Fruit fly (Drosophila melanogaster) whole organism, embryonic: ENCODE data around the gene Nost.

Source experiments
- Blimp-1 ChIP-seq: fragments of 200-800 bp; sonication (Bioruptor generic); optimal IDR thresholded peaks from 3 replicates; lab custom pipeline; 2018; ENCODE audit warnings: missing biosample characterization, missing genetic modification characterization, mild to moderate bottlenecking, moderate library complexity, missing genetic modification reagents
- CG10366 ChIP-seq: fragments of 200-800 bp; sonication (Bioruptor generic); IDR thresholded peaks from 2 replicates; pipeline ENCODE4 v1.3.6; 2022; ENCODE audit warnings: missing biosample characterization, missing genetic modification characterization
- CG11504 ChIP-seq: fragments of 200-800 bp; sonication (Bioruptor generic); optimal IDR thresholded peaks from 3 replicates; lab custom pipeline; 2019; ENCODE audit warnings: missing biosample characterization, mild to moderate bottlenecking, missing genetic modification characterization, moderate library complexity
- CG11695 ChIP-seq: fragments of 200-800 bp; sonication (Bioruptor generic); IDR thresholded peaks from 3 replicates; pipeline ENCODE4 v1.3.6; 2022; ENCODE audit warnings: missing biosample characterization, missing genetic modification characterization
- CG13894 ChIP-seq: fragments of 200-800 bp; sonication (Bioruptor generic); optimal IDR thresholded peaks from 3 replicates; lab custom pipeline; 2018; ENCODE audit warnings: missing biosample characterization, mild to moderate bottlenecking, missing genetic modification characterization, moderate library complexity
- CG18262 ChIP-seq: fragments of 200-800 bp; optimal IDR thresholded peaks from 3 replicates; lab custom pipeline; 2019; ENCODE audit warnings: missing biosample characterization, mild to moderate bottlenecking, missing genetic modification characterization, moderate library complexity
- CG2120 ChIP-seq: fragments of 200-800 bp; sonication (Bioruptor generic); optimal IDR thresholded peaks from 3 replicates; lab custom pipeline; 2016; ENCODE audit warnings: missing biosample characterization, missing genetic modification characterization
- CG2712 ChIP-seq: fragments of 200-800 bp; optimal IDR thresholded peaks from 3 replicates; lab custom pipeline; 2019; ENCODE audit warnings: missing biosample characterization, mild to moderate bottlenecking, missing genetic modification characterization, moderate library complexity
- CG2889 ChIP-seq: fragments of 200-800 bp; sonication (Bioruptor generic); IDR thresholded peaks from 3 replicates; pipeline ENCODE4 v1.3.6; 2022; ENCODE audit warnings: missing biosample characterization, missing genetic modification characterization
- CG30403 ChIP-seq: fragments of 200-800 bp; sonication (Bioruptor generic); optimal IDR thresholded peaks from 3 replicates; lab custom pipeline; 2016; ENCODE audit warnings: missing biosample characterization, missing genetic modification characterization
- CG4730 ChIP-seq: fragments of 200-800 bp; sonication (Bioruptor generic); IDR thresholded peaks from 2 replicates; pipeline ENCODE4 v1.3.6; 2022; ENCODE audit warnings: missing biosample characterization, missing genetic modification characterization
- CG5245 ChIP-seq: fragments of 200-800 bp; sonication (Bioruptor generic); optimal IDR thresholded peaks from 3 replicates; lab custom pipeline; 2016; ENCODE audit warnings: missing biosample characterization, missing genetic modification characterization
- CG7556 ChIP-seq: fragments of 200-800 bp; sonication (Bioruptor generic); optimal IDR thresholded peaks from 2 replicates; lab custom pipeline; 2017; ENCODE audit warnings: missing biosample characterization, mild to moderate bottlenecking, missing genetic modification characterization
- CG8478 ChIP-seq: fragments of >200 bp; optimal IDR thresholded peaks from 2 replicates; lab custom pipeline; 2018
- CG8765 ChIP-seq: fragments of 200-800 bp; sonication (Bioruptor generic); IDR thresholded peaks from 2 replicates; pipeline ENCODE4 v1.3.6; 2022; ENCODE audit warnings: missing biosample characterization, missing genetic modification characterization
- CG9727 ChIP-seq: fragments of 200-800 bp; sonication (Bioruptor generic); optimal IDR thresholded peaks from 3 replicates; lab custom pipeline; 2017; ENCODE audit warnings: missing biosample characterization, mild to moderate bottlenecking, missing genetic modification characterization
- CTCF ChIP-seq: fragments of 200-800 bp; sonication (Bioruptor generic); optimal IDR thresholded peaks from 2 replicates; lab custom pipeline; 2017; ENCODE audit warnings: missing biosample characterization, mild to moderate bottlenecking, missing genetic modification characterization, moderate library complexity
- CoRest ChIP-seq: fragments of 200-800 bp; sonication (Bioruptor generic); optimal IDR thresholded peaks from 3 replicates; lab custom pipeline; 2018; ENCODE audit warnings: missing biosample characterization, mild to moderate bottlenecking, missing genetic modification characterization, moderate library complexity
- Fer3 ChIP-seq: fragments of 200-800 bp; sonication (Bioruptor generic); optimal IDR thresholded peaks from 2 replicates; lab custom pipeline; 2018; ENCODE audit warnings: missing biosample characterization, mild to moderate bottlenecking, missing genetic modification characterization, moderate library complexity
- Hmx ChIP-seq: fragments of 200-800 bp; sonication (Bioruptor generic); optimal IDR thresholded peaks from 2 replicates; lab custom pipeline; 2016; ENCODE audit warnings: missing biosample characterization, missing genetic modification characterization
- Hr39 ChIP-seq: fragments of >200 bp; optimal IDR thresholded peaks from 2 replicates; lab custom pipeline; 2017
- Hr78 ChIP-seq, 2 experiments: fragments of 200-800 bp in 1 of 2; fragments of >200 bp in 1 of 2; sonication (Bioruptor generic) in 1 of 2; optimal IDR thresholded peaks; 2 replicates each; lab custom pipeline; 2017 to 2019; ENCODE audit warnings: missing biosample characterization in 2 of 2, missing genetic modification characterization in 2 of 2, mild to moderate bottlenecking in 1 of 2, moderate library complexity in 1 of 2
- Hsf ChIP-seq: fragments of 200-800 bp; sonication (Bioruptor generic); optimal IDR thresholded peaks from 3 replicates; lab custom pipeline; 2016; ENCODE audit warnings: missing biosample characterization, missing genetic modification characterization
- Lhr ChIP-seq: fragments of 200-800 bp; sonication (Bioruptor generic); optimal IDR thresholded peaks from 3 replicates; lab custom pipeline; 2017; ENCODE audit warnings: mild to moderate bottlenecking, missing biosample characterization, missing genetic modification reagents, missing genetic modification characterization
- MBD-R2 ChIP-seq: fragments of 200-800 bp; sonication (Bioruptor generic); IDR thresholded peaks from 2 replicates; pipeline ENCODE4 v1.3.6; 2022; ENCODE audit warnings: missing biosample characterization, missing genetic modification characterization
- Mes4 ChIP-seq: fragments of 200-800 bp; sonication (Bioruptor generic); optimal IDR thresholded peaks from 2 replicates; lab custom pipeline; 2016; ENCODE audit warnings: missing biosample characterization, missing genetic modification characterization
- NC2β ChIP-seq: fragments of 200-800 bp; sonication (Bioruptor generic); optimal IDR thresholded peaks from 2 replicates; lab custom pipeline; 2016; ENCODE audit warnings: missing biosample characterization, missing genetic modification characterization
- NK7.1 ChIP-seq: fragments of 200-800 bp; sonication (Bioruptor generic); optimal IDR thresholded peaks from 3 replicates; lab custom pipeline; 2016; ENCODE audit warnings: missing biosample characterization, missing genetic modification characterization
- NfI ChIP-seq: fragments of 200-800 bp; sonication (Bioruptor generic); optimal IDR thresholded peaks from 3 replicates; lab custom pipeline; 2018; ENCODE audit warnings: missing biosample characterization, mild to moderate bottlenecking, missing genetic modification characterization, moderate library complexity
- Vsx1 ChIP-seq: fragments of 200-800 bp; sonication (Bioruptor generic); optimal IDR thresholded peaks from 2 replicates; lab custom pipeline; 2017; ENCODE audit warnings: missing biosample characterization, mild to moderate bottlenecking, missing genetic modification characterization, missing genetic modification reagents
- ac ChIP-seq: fragments of 200-800 bp; sonication (Bioruptor generic); optimal IDR thresholded peaks from 3 replicates; lab custom pipeline; 2017; ENCODE audit warnings: missing biosample characterization, mild to moderate bottlenecking, missing genetic modification characterization
- ap ChIP-seq: fragments of 200-800 bp; sonication (Bioruptor generic); IDR thresholded peaks from 2 replicates; pipeline ENCODE4 v1.3.6; 2022; ENCODE audit warnings: missing biosample characterization, missing genetic modification characterization
- br ChIP-seq: fragments of >200 bp; optimal IDR thresholded peaks from 2 replicates; lab custom pipeline; 2017
- caup ChIP-seq: fragments of 200-800 bp; sonication (Bioruptor generic); optimal IDR thresholded peaks from 3 replicates; lab custom pipeline; 2017; ENCODE audit warnings: missing biosample characterization, mild to moderate bottlenecking, missing genetic modification characterization, moderate library complexity; ENCODE audit not compliant: severe bottlenecking
- dmrt11E ChIP-seq: fragments of 200-800 bp; sonication (Bioruptor generic); optimal IDR thresholded peaks from 3 replicates; lab custom pipeline; 2018; ENCODE audit warnings: missing biosample characterization, mild to moderate bottlenecking, missing genetic modification characterization, moderate library complexity
- dmrt99B ChIP-seq: fragments of 200-800 bp; sonication (Bioruptor generic); optimal IDR thresholded peaks from 2 replicates; lab custom pipeline; 2018; ENCODE audit warnings: missing biosample characterization, mild to moderate bottlenecking, missing genetic modification characterization, moderate library complexity
- gem ChIP-seq: fragments of 200-800 bp; sonication (Bioruptor generic); optimal IDR thresholded peaks from 2 replicates; lab custom pipeline; 2019; ENCODE audit warnings: missing biosample characterization, mild to moderate bottlenecking, missing genetic modification characterization, moderate library complexity
- ken ChIP-seq: fragments of 200-800 bp; sonication (Bioruptor generic); IDR thresholded peaks from 3 replicates; pipeline ENCODE4 v1.3.6; 2022; ENCODE audit warnings: missing biosample characterization, missing genetic modification characterization
- mam ChIP-seq: fragments of 200-800 bp; sonication (Bioruptor generic); optimal IDR thresholded peaks from 3 replicates; lab custom pipeline; 2016; ENCODE audit warnings: missing biosample characterization, missing genetic modification characterization
- nmo ChIP-seq: fragments of 200-800 bp; sonication (Bioruptor generic); optimal IDR thresholded peaks from 2 replicates; lab custom pipeline; 2018; ENCODE audit warnings: missing biosample characterization, mild to moderate bottlenecking, missing genetic modification characterization, moderate library complexity
- org-1 ChIP-seq: fragments of 200-800 bp; sonication (Bioruptor generic); optimal IDR thresholded peaks from 2 replicates; lab custom pipeline; 2017; ENCODE audit warnings: missing biosample characterization, missing genetic modification characterization
- p53 ChIP-seq: fragments of 200-800 bp; sonication (Bioruptor generic); optimal IDR thresholded peaks from 2 replicates; lab custom pipeline; 2016; ENCODE audit warnings: missing biosample characterization, missing genetic modification characterization
- peb ChIP-seq: fragments of 200-800 bp; sonication (Bioruptor generic); IDR thresholded peaks from 2 replicates; pipeline ENCODE4 v1.3.6; 2022; ENCODE audit warnings: missing biosample characterization, missing genetic modification characterization
- pros ChIP-seq: fragments of 200-800 bp; sonication (Bioruptor generic); optimal IDR thresholded peaks from 3 replicates; lab custom pipeline; 2019; ENCODE audit warnings: missing biosample characterization, mild to moderate bottlenecking, missing genetic modification characterization, moderate library complexity
- pum ChIP-seq: fragments of 200-800 bp; sonication (Bioruptor generic); optimal IDR thresholded peaks from 2 replicates; lab custom pipeline; 2016; ENCODE audit warnings: missing biosample characterization, missing genetic modification characterization
- row ChIP-seq: fragments of 200-800 bp; sonication (Bioruptor generic); IDR thresholded peaks from 3 replicates; pipeline ENCODE4 v1.3.6; 2022; ENCODE audit warnings: missing biosample characterization, missing genetic modification characterization
- scrt ChIP-seq: fragments of 200-800 bp; sonication (Bioruptor generic); optimal IDR thresholded peaks from 2 replicates; lab custom pipeline; 2018; ENCODE audit warnings: missing biosample characterization, mild to moderate bottlenecking, missing genetic modification characterization, moderate library complexity
- sens ChIP-seq: fragments of 200-800 bp; sonication (Bioruptor generic); peaks from one replicate; lab custom pipeline; 2016; ENCODE audit warnings: missing biosample characterization, missing genetic modification characterization
- slou ChIP-seq: fragments of 200-800 bp; sonication (Bioruptor generic); optimal IDR thresholded peaks from 3 replicates; lab custom pipeline; 2016; ENCODE audit warnings: missing biosample characterization, missing genetic modification characterization
- tin ChIP-seq: fragments of 200-800 bp; sonication (Bioruptor generic); optimal IDR thresholded peaks from 3 replicates; lab custom pipeline; 2016; ENCODE audit warnings: missing biosample characterization, missing genetic modification characterization
- unpg ChIP-seq: fragments of 200-800 bp; sonication (Bioruptor generic); optimal IDR thresholded peaks from 3 replicates; lab custom pipeline; 2018; ENCODE audit warnings: missing biosample characterization, mild to moderate bottlenecking, missing genetic modification characterization, moderate library complexity
- wdn ChIP-seq: fragments of 200-800 bp; sonication (Bioruptor generic); IDR thresholded peaks from 2 replicates; pipeline ENCODE4 v1.3.6; 2022; ENCODE audit warnings: missing biosample characterization, missing genetic modification characterization

The Nost gene

dm6 chrX:9047725-9048384 is 17.9 kb downstream of the Nost start (continued):
- peak; percentile 92 for TF ChIP-seq CG2712 (tag; lab: Kevin White, UChicago)
- peak; percentile 49 for TF ChIP-seq CG5245 (GFP tag; lab: Kevin White, UChicago)
- TF ChIP-seq CG18262 (tag; lab: Kevin White, UChicago) = peak; percentile 92
- TF ChIP-seq mam = no peak
- no peak for TF ChIP-seq p53 (GFP tag; lab: Kevin White, UChicago)
- TF ChIP-seq CG8478 (lab: Kevin White, UChicago) = no peak
- no peak for TF ChIP-seq caup (GFP tag; lab: Kevin White, UChicago)
- TF ChIP-seq org-1 (GFP tag; lab: Kevin White, UChicago) = peak; percentile 34
- peak; percentile 50 for TF ChIP-seq Vsx1
- 0 out of 3 replicates have a peak, but pooled peaks have one; percentile 65 for TF ChIP-seq CG11695 (GFP tag; lab: Robert Waterston, UW)
- no peak for TF ChIP-seq CG13894 (tag; lab: Kevin White, UChicago)
- TF ChIP-seq Mes4 (GFP tag; lab: Kevin White, UChicago) = peak; percentile 28
- TF ChIP-seq peb (GFP tag; lab: Robert Waterston, UW) = 0 out of 2 replicates have a peak, but pooled peaks have one; percentile 15
- TF ChIP-seq CTCF (GFP tag; lab: Kevin White, UChicago) = peak; percentile 35
- peak; percentile 88 for TF ChIP-seq nmo
- peak; percentile 29 for TF ChIP-seq ac (GFP tag; lab: Kevin White, UChicago)
- TF ChIP-seq pum (GFP tag; lab: Kevin White, UChicago) = peak; percentile 39
- peak; percentile 20 for TF ChIP-seq CG2120 (GFP tag; lab: Kevin White, UChicago)
- TF ChIP-seq CG10366 (GFP tag; lab: Robert Waterston, UW) = no peak; the same call in 1 of the 2 replicates
- TF ChIP-seq ap (GFP tag; lab: Robert Waterston, UW) = no peak; the same call in 1 of the 2 replicates
- peak; percentile 70 for TF ChIP-seq CG9727 (GFP tag; lab: Kevin White, UChicago)
- TF ChIP-seq CoRest = peak; percentile 82
- peak; percentile 98 for TF ChIP-seq pros (GFP tag; lab: Kevin White, UChicago)
- no peak for TF ChIP-seq br (lab: Kevin White, UChicago)
- TF ChIP-seq CG8765 (GFP tag; lab: Robert Waterston, UW) = no peak
- TF ChIP-seq CG7556 (GFP tag; lab: Kevin White, UChicago) = peak; percentile 80
- peak; percentile 79 for TF ChIP-seq unpg (GFP tag; lab: Kevin White, UChicago)
- peak; percentile 44 for TF ChIP-seq tin (GFP tag; lab: Kevin White, UChicago)
- TF ChIP-seq CG4730 (GFP tag; lab: Robert Waterston, UW) = no peak
- peak; percentile 6 for TF ChIP-seq NC2β (GFP tag; lab: Kevin White, UChicago)
- no peak for TF ChIP-seq NK7.1 (GFP tag; lab: Kevin White, UChicago)
- no peak for TF ChIP-seq CG2889
- peak; percentile 3 for TF ChIP-seq Hmx
- TF ChIP-seq Hsf (GFP tag; lab: Kevin White, UChicago) = peak; percentile 54
- TF ChIP-seq scrt = no peak
- TF ChIP-seq slou = no peak
- no peak for TF ChIP-seq Hr39 (lab: Kevin White, UChicago)

dm6 chrX:9048385-9048750 is 18.4 kb downstream of the Nost start:
- TF ChIP-seq Lhr (GFP tag; lab: Kevin White, UChicago) = no peak
- TF ChIP-seq sens (GFP tag; lab: Kevin White, UChicago) = peak; percentile 86
- TF ChIP-seq row = peak; percentile 60
- TF ChIP-seq dmrt99B (tag; lab: Kevin White, UChicago) = peak; percentile 23
- no peak for TF ChIP-seq MBD-R2 (GFP tag; lab: Robert Waterston, UW)
- no peak for TF ChIP-seq Fer3
- TF ChIP-seq NfI (GFP tag; lab: Kevin White, UChicago) = peak; percentile 10
- TF ChIP-seq CG30403 = peak; percentile 20
- 0 out of 3 replicates have a peak, but pooled peaks have one; percentile 40 for TF ChIP-seq ken (GFP tag; lab: Robert Waterston, UW)
- peak in 1 of 2 experiments; percentile 76 for TF ChIP-seq Hr78 (GFP tag; optimal IDR thresholded peaks at IDR 0.05; lab: Kevin White, UChicago)
- peak; percentile 50 for TF ChIP-seq CG11504 (tag; lab: Kevin White, UChicago)
- TF ChIP-seq dmrt11E = peak; percentile 47
- no peak for TF ChIP-seq Blimp-1 (GFP tag; lab: Kevin White, UChicago)
- no peak for TF ChIP-seq wdn (GFP tag; lab: Robert Waterston, UW)
- peak; percentile 63 for TF ChIP-seq gem
